Worm (Caenorhabditis elegans) whole organism, late embryonic: Measurements from ENCODE around the gene srh-216.

Experiments
- C38D4.7 ChIP-seq: fragments of 200-800 bp; sonication (Bioruptor generic); optimal IDR thresholded peaks from 2 replicates; lab custom pipeline; 2018; ENCODE audit warnings: mild to moderate bottlenecking, missing genetic modification characterization, moderate library complexity, missing compliant biosample characterization
- F13H6.1 ChIP-seq: sonication (generic microtip); optimal IDR thresholded peaks from 2 replicates; lab custom pipeline; 2016; ENCODE audit warnings: missing genetic modification characterization, missing compliant biosample characterization
- T23F11.4 ChIP-seq: fragments of 200-800 bp; sonication (Bioruptor generic); optimal IDR thresholded peaks from 2 replicates; lab custom pipeline; 2018; ENCODE audit warnings: mild to moderate bottlenecking, missing genetic modification characterization, missing compliant biosample characterization
- ama-1 ChIP-seq: fragments of 150-350 bp; optimal IDR thresholded peaks from 2 replicates; lab custom pipeline; 2014
- ceh-19 ChIP-seq: fragments of 200-800 bp; sonication (Bioruptor generic); optimal IDR thresholded peaks from 2 replicates; lab custom pipeline; 2018; ENCODE audit warnings: mild to moderate bottlenecking, missing genetic modification characterization, missing compliant biosample characterization
- ceh-2 ChIP-seq: sonication (generic microtip); optimal IDR thresholded peaks from 2 replicates; lab custom pipeline; 2016; ENCODE audit warnings: missing genotype, missing genetic modification characterization, missing compliant biosample characterization
- ceh-22 ChIP-seq: sonication (generic microtip); optimal IDR thresholded peaks from 2 replicates; lab custom pipeline; 2017; ENCODE audit warnings: missing biosample characterization, missing genetic modification characterization
- ceh-30 ChIP-seq: fragments of 150-350 bp; optimal IDR thresholded peaks from 2 replicates; lab custom pipeline; 2014; ENCODE audit warnings: missing biosample characterization, missing genetic modification characterization
- ceh-31 ChIP-seq: sonication (generic microtip); optimal IDR thresholded peaks from 2 replicates; lab custom pipeline; 2016; ENCODE audit warnings: missing genetic modification characterization, missing compliant biosample characterization
- ceh-34 ChIP-seq: sonication (generic microtip); optimal IDR thresholded peaks from 2 replicates; lab custom pipeline; 2016; ENCODE audit warnings: mild to moderate bottlenecking, missing genetic modification characterization, missing compliant biosample characterization
- ceh-45 ChIP-seq: fragments of 200-800 bp; sonication (Bioruptor generic); IDR thresholded peaks from 2 replicates; pipeline ENCODE4 v1.3.6; 2022; ENCODE audit warnings: missing genetic modification reagents, missing genetic modification characterization, missing compliant biosample characterization
- ceh-48 ChIP-seq: sonication (generic microtip); optimal IDR thresholded peaks from 2 replicates; lab custom pipeline; 2016; ENCODE audit warnings: missing genetic modification characterization, inconsistent platforms, missing compliant biosample characterization
- ceh-9 ChIP-seq: sonication (generic microtip); optimal IDR thresholded peaks from 2 replicates; lab custom pipeline; 2016; ENCODE audit warnings: mild to moderate bottlenecking, missing genetic modification characterization, inconsistent platforms, missing compliant biosample characterization
- dmd-4 ChIP-seq: sonication (generic microtip); optimal IDR thresholded peaks from 2 replicates; lab custom pipeline; 2016; ENCODE audit warnings: borderline replicate concordance, missing genetic modification characterization, missing compliant biosample characterization
- dve-1 ChIP-seq: sonication (generic microtip); optimal IDR thresholded peaks from 2 replicates; lab custom pipeline; 2017; ENCODE audit warnings: antibody characterized with exemption, mild to moderate bottlenecking, missing genetic modification characterization, missing compliant biosample characterization
- elt-2 ChIP-seq: sonication (generic microtip); optimal IDR thresholded peaks from 2 replicates; lab custom pipeline; 2016; ENCODE audit warnings: missing genetic modification reagents, missing genetic modification characterization, missing compliant biosample characterization
- eyg-1 ChIP-seq: sonication (generic microtip); optimal IDR thresholded peaks from 2 replicates; lab custom pipeline; 2016; ENCODE audit warnings: missing genotype, missing genetic modification characterization, missing compliant biosample characterization
- hlh-13 ChIP-seq: fragments of 200-800 bp; sonication (Bioruptor generic); optimal IDR thresholded peaks from 2 replicates; lab custom pipeline; 2018; ENCODE audit warnings: mild to moderate bottlenecking, missing genetic modification characterization, missing compliant biosample characterization
- hlh-15 ChIP-seq: sonication (generic microtip); optimal IDR thresholded peaks from 2 replicates; lab custom pipeline; 2016; ENCODE audit warnings: missing genetic modification characterization, missing compliant biosample characterization
- hlh-30 ChIP-seq: sonication (generic microtip); optimal IDR thresholded peaks from 2 replicates; lab custom pipeline; 2017; ENCODE audit warnings: antibody characterized with exemption, missing genetic modification characterization, missing compliant biosample characterization; ENCODE audit not compliant: insufficient read depth
- hlh-6 ChIP-seq: sonication (generic microtip); optimal IDR thresholded peaks from 2 replicates; lab custom pipeline; 2016; ENCODE audit warnings: missing genotype, missing genetic modification characterization, missing compliant biosample characterization
- nhr-11 ChIP-seq: fragments of 150-350 bp; optimal IDR thresholded peaks from 2 replicates; lab custom pipeline; 2014; ENCODE audit warnings: missing biosample characterization, missing genetic modification characterization
- npax-4 ChIP-seq: sonication (generic microtip); optimal IDR thresholded peaks from 2 replicates; lab custom pipeline; 2016; ENCODE audit warnings: missing genetic modification characterization, missing compliant biosample characterization
- odd-2 ChIP-seq: sonication (generic microtip); optimal IDR thresholded peaks from 2 replicates; lab custom pipeline; 2017; ENCODE audit warnings: antibody characterized with exemption, mild to moderate bottlenecking, missing genetic modification characterization, missing compliant biosample characterization
- pag-3 ChIP-seq: sonication (generic microtip); optimal IDR thresholded peaks from 2 replicates; lab custom pipeline; 2016; ENCODE audit warnings: missing compliant biosample characterization, missing genetic modification characterization, borderline replicate concordance
- pax-1 ChIP-seq: fragments of 150-350 bp; optimal IDR thresholded peaks from 2 replicates; lab custom pipeline; 2014; ENCODE audit warnings: missing biosample characterization, missing genetic modification characterization
- pha-2 ChIP-seq: sonication (generic microtip); optimal IDR thresholded peaks from 2 replicates; lab custom pipeline; 2017; ENCODE audit warnings: mild to moderate bottlenecking, missing genetic modification characterization, missing compliant biosample characterization
- pros-1 ChIP-seq: fragments of 150-350 bp; optimal IDR thresholded peaks from 2 replicates; lab custom pipeline; 2014; ENCODE audit warnings: missing biosample characterization, missing genetic modification reagents, missing genetic modification characterization
- ref-2 ChIP-seq: sonication (generic microtip); optimal IDR thresholded peaks from 2 replicates; lab custom pipeline; 2016; ENCODE audit warnings: missing genetic modification characterization, missing compliant biosample characterization
- rnt-1 ChIP-seq: sonication (generic microtip); optimal IDR thresholded peaks from 2 replicates; lab custom pipeline; 2016; ENCODE audit warnings: missing genetic modification characterization, missing compliant biosample characterization
- sox-2 ChIP-seq: fragments of 200-800 bp; sonication (Bioruptor generic); IDR thresholded peaks from 2 replicates; pipeline ENCODE4 v1.3.6; 2022; ENCODE audit warnings: missing genetic modification reagents, missing genetic modification characterization, missing compliant biosample characterization
- sox-4 ChIP-seq: sonication (generic microtip); optimal IDR thresholded peaks from 2 replicates; lab custom pipeline; 2017; ENCODE audit warnings: mild to moderate bottlenecking, missing genetic modification characterization, inconsistent platforms, missing compliant biosample characterization
- syd-9 ChIP-seq: sonication (generic microtip); optimal IDR thresholded peaks from 2 replicates; lab custom pipeline; 2016; ENCODE audit warnings: mild to moderate bottlenecking, missing genetic modification characterization, moderate library complexity, missing compliant biosample characterization
- tbx-2 ChIP-seq: sonication (generic microtip); optimal IDR thresholded peaks from 2 replicates; lab custom pipeline; 2016; ENCODE audit warnings: missing genetic modification characterization, missing compliant biosample characterization
- tbx-7 ChIP-seq: sonication (generic microtip); optimal IDR thresholded peaks from 2 replicates; lab custom pipeline; 2016; ENCODE audit warnings: missing genotype, missing genetic modification characterization, missing compliant biosample characterization
- unc-3 ChIP-seq, 2 experiments: fragments of 200-800 bp in 1 of 2; sonication (Bioruptor generic) in 1 of 2; sonication (generic microtip) in 1 of 2; conservative IDR thresholded peaks in 1 of 2; optimal IDR thresholded peaks in 1 of 2; 2 replicates each; pipeline versions ENCODE4 v1.3.6 to Lab custom; 2016 to 2022; ENCODE audit warnings: missing compliant biosample characterization in 2 of 2, missing genetic modification characterization in 2 of 2, missing genetic modification reagents in 1 of 2
- unc-42 ChIP-seq: sonication (generic microtip); optimal IDR thresholded peaks from 2 replicates; lab custom pipeline; 2016; ENCODE audit warnings: missing genotype, missing genetic modification characterization, missing compliant biosample characterization
- unc-55 ChIP-seq: sonication (generic microtip); optimal IDR thresholded peaks from 2 replicates; lab custom pipeline; 2017; ENCODE audit warnings: missing biosample characterization, missing genetic modification reagents, missing genetic modification characterization

Gene srh-216

DNA sequence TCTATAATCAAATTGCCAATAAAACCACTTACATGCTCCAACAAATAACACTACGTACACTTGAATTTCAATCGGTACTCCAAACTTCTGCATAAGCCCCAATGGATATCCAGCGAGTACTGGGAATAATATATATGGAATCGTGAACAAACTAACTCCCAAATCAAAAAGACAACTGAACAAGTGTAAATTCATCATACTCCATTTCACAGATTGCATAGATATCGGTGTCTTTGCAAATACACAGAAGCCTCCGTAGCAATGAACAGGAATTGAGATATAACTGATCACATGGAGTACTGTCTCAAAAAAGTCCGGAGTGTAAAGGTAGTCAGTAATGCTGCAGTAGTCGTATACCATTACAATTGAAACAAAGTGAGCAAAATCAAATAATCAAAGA, 2.0 kb upstream of the srh-216 start, which contains the start of gene srh-214:
srh-214 (minus strand) TSS at position 360 of the 400 bp plus-strand sequence.
- TF ChIP-seq tbx-2 (tag; lab: Kevin White, UChicago) (no peak), pax-1 (tag; lab: Kevin White, UChicago) (no peak), pag-3 (tag; lab: Kevin White, UChicago) (no peak), pha-2 (tag; lab: Kevin White, UChicago) (no peak), odd-2 (no peak), nhr-11 (tag; lab: Kevin White, UChicago) (no peak), ref-2 (tag; lab: Kevin White, UChicago) (no peak), hlh-6 (tag; lab: Kevin White, UChicago) (no peak), sox-4 (tag; lab: Kevin White, UChicago) (no peak), ceh-2 (tag; lab: Kevin White, UChicago) (no peak), ceh-19 (no peak)

DNA sequence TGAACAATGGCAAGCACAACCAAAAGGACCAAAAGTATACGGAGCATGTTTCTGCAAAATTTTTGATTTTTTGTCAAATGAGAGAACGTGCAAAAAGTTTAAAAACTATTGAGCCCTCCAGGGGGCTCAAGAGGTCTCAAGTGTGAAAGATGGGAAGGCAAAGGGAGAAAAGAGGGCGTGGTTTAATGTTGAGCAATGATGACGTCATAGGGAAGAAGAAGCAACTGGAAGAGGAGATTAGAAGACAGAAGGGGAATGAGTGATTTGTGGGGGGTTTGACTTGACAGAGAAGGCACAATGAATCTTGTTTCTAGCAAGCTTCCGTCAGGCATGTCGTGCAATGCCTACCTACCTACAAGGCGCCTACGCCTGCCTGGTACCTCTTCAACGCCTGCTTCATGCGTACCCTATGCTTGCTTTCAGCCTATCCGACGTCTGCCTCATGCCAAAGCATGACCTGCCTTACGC, 6.1 kb downstream of the srh-216 start, which contains the start of gene T20B3.14:
T20B3.14 (minus strand) TSS at position 51 of the 468 bp plus-strand sequence.
- no peak for TF ChIP-seq pros-1
- no peak for TF ChIP-seq dmd-4 (tag; lab: Kevin White, UChicago)
- TF ChIP-seq unc-55: no peak
- TF ChIP-seq eyg-1: no peak
- no peak for TF ChIP-seq unc-3 (GFP tag; conservative IDR thresholded peaks at IDR 0.05; lab: Robert Waterston, UW)
- no peak for TF ChIP-seq unc-3 (tag; optimal IDR thresholded peaks at IDR 0.05; lab: Kevin White, UChicago)
- TF ChIP-seq ceh-30 (tag; lab: Kevin White, UChicago): no peak
- no peak for TF ChIP-seq tbx-7 (tag; lab: Kevin White, UChicago)

DNA sequence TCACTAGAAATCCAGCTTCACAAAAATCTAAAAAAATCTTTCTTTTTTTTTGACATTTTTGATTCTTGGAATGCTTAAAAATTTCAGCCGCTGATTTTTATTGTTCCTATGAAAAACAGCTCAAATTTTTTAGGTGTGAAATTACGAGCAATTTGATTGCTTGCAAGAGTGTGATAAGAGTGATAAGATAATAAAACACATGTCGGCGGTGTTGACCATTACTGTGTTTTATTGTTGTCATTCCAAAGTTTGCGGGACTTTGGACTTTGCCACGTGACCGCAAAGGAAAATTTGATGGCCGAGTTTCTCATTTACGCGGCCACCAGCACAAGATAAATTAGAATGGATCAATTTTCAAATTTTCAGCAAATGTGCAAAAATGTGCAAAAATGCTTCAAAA, 10.7 kb downstream of the srh-216 start:
- no peak for TF ChIP-seq pha-2 (tag; lab: Kevin White, UChicago)
- no peak for TF ChIP-seq tbx-2 (tag; lab: Kevin White, UChicago)
- no peak for TF ChIP-seq pag-3 (tag; lab: Kevin White, UChicago)
- peak; percentile 6 for TF ChIP-seq hlh-30 (tag; lab: Kevin White, UChicago)
- peak; percentile 88 for TF ChIP-seq elt-2
- no peak for TF ChIP-seq unc-42 (tag; lab: Kevin White, UChicago)
- no peak for TF ChIP-seq ceh-34 (tag; lab: Kevin White, UChicago)
- TF ChIP-seq hlh-15 (tag; lab: Kevin White, UChicago): no peak
- no peak for TF ChIP-seq npax-4 (tag; lab: Kevin White, UChicago)
- no peak for TF ChIP-seq T23F11.4 (GFP tag; lab: Kevin White, UChicago)

DNA sequence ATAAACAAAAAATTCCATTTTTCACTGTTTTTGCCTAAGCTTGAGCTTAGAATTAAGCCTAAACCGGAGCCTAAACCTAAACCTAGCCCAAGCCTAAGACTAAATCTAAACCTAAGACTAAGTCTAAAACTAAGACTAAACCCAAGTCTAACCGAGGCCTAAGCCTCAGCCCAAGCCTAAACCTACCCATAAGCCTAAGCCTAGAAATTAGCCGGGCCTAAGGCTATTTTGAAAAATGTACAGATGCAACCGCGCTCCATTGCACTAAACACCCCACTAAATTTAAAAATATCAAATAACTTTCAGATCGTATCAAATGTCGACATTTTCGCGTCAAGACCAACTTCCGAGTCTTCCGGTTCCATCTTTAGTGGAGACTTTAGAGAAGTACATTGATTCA, 12.1 kb downstream of the srh-216 start, which contains the start of gene T20B3.1:
T20B3.1 (plus strand) TSS at position 301 of the 400 bp plus-strand sequence.
- TF ChIP-seq sox-2 (GFP tag; lab: Robert Waterston, UW): no peak
- TF ChIP-seq F13H6.1 (tag; lab: Kevin White, UChicago): no peak
- TF ChIP-seq hlh-13 (GFP tag; lab: Kevin White, UChicago): no peak
- TF ChIP-seq ceh-22 (tag; lab: Kevin White, UChicago): no peak
- TF ChIP-seq tbx-7 (tag; lab: Kevin White, UChicago): no peak
- no peak for TF ChIP-seq hlh-6 (tag; lab: Kevin White, UChicago)
- TF ChIP-seq ceh-9 (tag; lab: Kevin White, UChicago): no peak
- no peak for TF ChIP-seq pha-2 (tag; lab: Kevin White, UChicago)
- no peak for TF ChIP-seq rnt-1 (tag; lab: Kevin White, UChicago)
- no peak for TF ChIP-seq C38D4.7 (GFP tag; lab: Kevin White, UChicago)
- TF ChIP-seq ama-1 (lab: Kevin White, UChicago): no peak
- no peak for TF ChIP-seq ceh-31 (tag; lab: Kevin White, UChicago)
- TF ChIP-seq ceh-48 (tag; lab: Kevin White, UChicago): no peak
- TF ChIP-seq tbx-2 (tag; lab: Kevin White, UChicago): no peak
- no peak for TF ChIP-seq dve-1 (tag; lab: Kevin White, UChicago)
- no peak for TF ChIP-seq syd-9 (tag; lab: Kevin White, UChicago)
- TF ChIP-seq ceh-45 (GFP tag; lab: Robert Waterston, UW): no peak
